Fruit fly (Drosophila melanogaster) whole organism, adult: Measurements from ENCODE around the gene CG32023.

Experiments
- CG1620 ChIP-seq: fragments of 200-800 bp; sonication (Bioruptor generic); optimal IDR thresholded peaks from 2 replicates; lab custom pipeline; 2016; ENCODE audit warnings: missing biosample characterization, missing genetic modification characterization
- CG33017 ChIP-seq: fragments of 200-800 bp; sonication (Bioruptor generic); optimal IDR thresholded peaks from 2 replicates; lab custom pipeline; 2018; ENCODE audit warnings: missing biosample characterization, mild to moderate bottlenecking, missing genetic modification characterization, moderate library complexity
- CG5204 ChIP-seq: fragments of 200-800 bp; sonication (Bioruptor generic); optimal IDR thresholded peaks from 2 replicates; lab custom pipeline; 2016; ENCODE audit warnings: missing biosample characterization, missing genetic modification characterization
- CG7045 ChIP-seq: fragments of 200-800 bp; sonication (Bioruptor generic); optimal IDR thresholded peaks from 2 replicates; lab custom pipeline; 2017; ENCODE audit warnings: missing biosample characterization, mild to moderate bottlenecking, missing genetic modification characterization
- Hr96 ChIP-seq: fragments of 200-800 bp; sonication (Bioruptor generic); optimal IDR thresholded peaks from 2 replicates; lab custom pipeline; 2016; ENCODE audit warnings: missing biosample characterization, missing genetic modification characterization
- bab1 ChIP-seq: fragments of 200-800 bp; sonication (Bioruptor generic); optimal IDR thresholded peaks from 3 replicates; lab custom pipeline; 2019; ENCODE audit warnings: missing biosample characterization, mild to moderate bottlenecking, missing genetic modification characterization, moderate library complexity
- cnc ChIP-seq, 2 experiments: fragments of >200 bp; optimal IDR thresholded peaks; 2 replicates each; lab custom pipeline; 2017
- kay ChIP-seq: fragments of 200-800 bp; sonication (Bioruptor generic); peaks from one replicate; lab custom pipeline; 2016; ENCODE audit warnings: missing biosample characterization, missing genetic modification characterization, borderline replicate concordance
- ovo ChIP-seq: fragments of 200-800 bp; sonication (Bioruptor generic); optimal IDR thresholded peaks from 2 replicates; lab custom pipeline; 2016; ENCODE audit warnings: missing biosample characterization, missing genetic modification characterization
- tj ChIP-seq: fragments of 200-800 bp; sonication (Bioruptor generic); optimal IDR thresholded peaks from 3 replicates; lab custom pipeline; 2017; ENCODE audit warnings: missing biosample characterization, mild to moderate bottlenecking, missing genetic modification characterization, moderate library complexity
- toe ChIP-seq: fragments of 200-800 bp; sonication (Bioruptor generic); optimal IDR thresholded peaks from 2 replicates; lab custom pipeline; 2016; ENCODE audit warnings: missing biosample characterization, missing genetic modification characterization

DNA sequence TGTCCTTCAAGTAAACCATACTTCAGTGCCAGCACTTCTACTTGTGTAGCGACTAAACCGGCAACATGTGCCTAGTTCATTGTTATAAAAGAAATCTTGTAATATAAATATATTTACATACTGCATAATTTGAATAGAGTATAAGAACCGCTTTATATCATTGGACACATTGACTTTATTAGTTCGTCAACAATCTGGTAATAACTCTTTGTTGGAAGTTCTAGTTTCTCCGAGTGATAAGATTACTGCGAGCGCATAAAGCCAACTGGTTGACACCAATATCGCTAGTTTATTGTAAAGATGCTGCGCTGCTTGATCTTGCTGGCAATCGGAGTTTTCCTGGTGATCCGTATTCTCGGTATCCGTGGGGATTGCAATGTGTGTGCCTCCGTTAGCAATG is 4.3 kb upstream of the CG32023 start, which contains the start of gene CG13308:
- TF ChIP-seq kay (GFP tag; lab: Kevin White, UChicago) (no peak), CG5204 (no peak), cnc (optimal IDR thresholded peaks at IDR 0.05; lab: Kevin White, UChicago) (no peak), tj (no peak), toe (GFP tag; lab: Kevin White, UChicago) (no peak), CG33017 (tag; lab: Kevin White, UChicago) (no peak), CG7045 (no peak), CG1620 (GFP tag; lab: Kevin White, UChicago) (no peak), Hr96 (no peak), bab1 (GFP tag; lab: Kevin White, UChicago) (no peak), ovo (no peak)
